Worm (Caenorhabditis elegans) whole organism, dauer: ENCODE results near the gene gbb-1.
A peak's percentile ranks its signal among the peaks of the same experiment; 100 is the strongest.

ENCODE experiments used
- unc-62 ChIP-seq: sonication (generic microtip); optimal IDR thresholded peaks from 2 replicates; lab custom pipeline; 2017; ENCODE audit warnings: missing biosample characterization, missing genetic modification reagents, missing genetic modification characterization

gbb-1 gene

ce11 chrX:2978100-2978499, 20.4 kb downstream of the gbb-1 start:
- TF ChIP-seq unc-62 (GFP tag; lab: Kevin White, UChicago), result no peak

ce11 chrX:2981715-2982114, 24.0 kb downstream of the gbb-1 start, which contains the start of gene nspg-5:
Gene nspg-5 (plus strand): TSS chrX:2982015.
- TF ChIP-seq unc-62 (GFP tag; lab: Kevin White, UChicago), result no peak

ce11 chrX:2983996-2984395, 26.3 kb downstream of the gbb-1 start, which contains the start of gene osm-5:
Gene osm-5 (plus strand): TSS chrX:2984263.
- TF ChIP-seq unc-62 (GFP tag; lab: Kevin White, UChicago), result no peak

- no peak for TF ChIP-seq unc-62 (GFP tag; lab: Kevin White, UChicago)
Measured at ce11 chrX:2990145-2990544, 32.4 kb downstream of the gbb-1 start.

ce11 chrX:2996318-2996717, 38.6 kb downstream of the gbb-1 start:
- TF ChIP-seq unc-62 (GFP tag; lab: Kevin White, UChicago), result no peak

ce11 chrX:2996976-2997399, 39.3 kb downstream of the gbb-1 start:
- TF ChIP-seq unc-62 (GFP tag; lab: Kevin White, UChicago), result peak; percentile 73

- TF ChIP-seq unc-62 (GFP tag; lab: Kevin White, UChicago), result no peak
Measured at ce11 chrX:2999652-3000051, 41.9 kb downstream of the gbb-1 start, which contains the start of gene Y41G9A.17. Gene Y41G9A.17 (minus strand): TSS chrX:2999752.

ce11 chrX:3003703-3004102, 46.0 kb downstream of the gbb-1 start, which contains the start of gene Y41G9A.6:
Gene Y41G9A.6 (minus strand): TSS chrX:3003803.
- TF ChIP-seq unc-62 (GFP tag; lab: Kevin White, UChicago), result no peak

- TF ChIP-seq unc-62 (GFP tag; lab: Kevin White, UChicago), result no peak
Measured at ce11 chrX:3009190-3009589, 51.5 kb downstream of the gbb-1 start, which contains the start of gene Y48D7A.1. Gene Y48D7A.1 (plus strand): TSS chrX:3009490.
